Worm (Caenorhabditis elegans): ENCODE results near the gene F38H4.5.
A peak's percentile ranks its signal among the peaks of the same experiment; 100 is the strongest.

The F38H4.5 gene

DNA sequence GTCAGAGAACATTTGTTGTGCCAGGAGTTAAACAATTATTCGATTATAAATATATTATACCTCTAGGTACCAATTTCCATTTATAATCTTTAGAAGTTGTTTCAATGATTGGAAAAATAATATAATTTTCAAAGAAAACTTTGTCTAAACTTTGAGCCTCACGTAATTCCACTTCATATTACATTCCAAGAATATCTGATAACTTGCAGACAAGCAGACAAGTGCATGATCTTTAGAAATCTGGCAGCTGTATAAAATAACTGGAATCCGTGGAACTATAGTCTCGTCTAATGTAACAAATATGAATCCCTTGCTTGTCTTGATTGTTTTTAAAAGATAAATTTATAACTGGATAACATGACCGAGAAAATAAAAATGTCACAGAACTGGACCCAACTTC lies 40.6 kb downstream of the F38H4.5 start:
- TF ChIP-seq sma-9 (GFP tag; optimal IDR thresholded peaks at IDR 0.05) (no peak), sma-9 (tag; optimal IDR thresholded peaks at IDR 0.05) (no peak), nhr-21 (tag; optimal IDR thresholded peaks at IDR 0.05) (no peak), F13H6.1 (tag; optimal IDR thresholded peaks at IDR 0.05) (no peak), mbf-1 (tag; optimal IDR thresholded peaks at IDR 0.05) (no peak), lin-13 (GFP tag; optimal IDR thresholded peaks at IDR 0.05) (no peak), ztf-4 (tag; optimal IDR thresholded peaks at IDR 0.05) (no peak), nhr-237 (tag; optimal IDR thresholded peaks at IDR 0.05) (no peak), mdl-1 (tag; optimal IDR thresholded peaks at IDR 0.05) (no peak), crh-2 (tag; optimal IDR thresholded peaks at IDR 0.05) (no peak), blmp-1 (tag; optimal IDR thresholded peaks at IDR 0.05; ENCODE audit: insufficient read depth) (no peak), nhr-25 (tag; optimal IDR thresholded peaks at IDR 0.05) (no peak)

DNA sequence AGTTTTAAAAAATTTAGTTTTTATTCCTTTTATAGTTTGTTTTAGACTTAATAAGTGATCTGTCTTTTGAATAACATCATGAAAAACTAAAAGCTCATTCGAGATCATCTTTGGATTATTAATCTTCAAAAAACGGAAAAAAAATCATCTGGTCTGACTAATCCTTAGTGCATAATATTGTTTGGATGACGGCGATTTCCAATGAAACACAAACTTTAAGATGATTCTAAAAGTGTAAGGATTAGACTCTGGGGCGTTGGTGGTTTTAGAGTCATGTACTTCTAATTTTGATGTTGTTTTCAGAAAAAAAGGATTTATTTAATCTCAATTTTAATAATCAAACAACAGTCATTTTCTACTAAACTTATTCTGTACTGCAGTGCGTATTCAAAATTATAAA lies 41.4 kb downstream of the F38H4.5 start:
- TF ChIP-seq R02D3.7 (tag; optimal IDR thresholded peaks at IDR 0.05) (no peak), sem-4 (tag; optimal IDR thresholded peaks at IDR 0.05) (no peak), ama-1 (optimal IDR thresholded peaks at IDR 0.05) (no peak), egl-27 (tag; optimal IDR thresholded peaks at IDR 0.05) (no peak), ztf-4 (tag; optimal IDR thresholded peaks at IDR 0.05) (no peak), ztf-11 (tag; optimal IDR thresholded peaks at IDR 0.05) (no peak), blmp-1 (tag; optimal IDR thresholded peaks at IDR 0.05; ENCODE audit: insufficient read depth) (no peak), nhr-237 (tag; optimal IDR thresholded peaks at IDR 0.05) (no peak), C34F6.9 (tag; optimal IDR thresholded peaks at IDR 0.05) (no peak), snpc-4 (tag; optimal IDR thresholded peaks at IDR 0.05) (no peak), nhr-10 (tag; optimal IDR thresholded peaks at IDR 0.05) (no peak), F13H6.1 (tag; optimal IDR thresholded peaks at IDR 0.05) (no peak), nhr-12 (tag; optimal IDR thresholded peaks at IDR 0.05) (no peak), aly-2 (tag; optimal IDR thresholded peaks at IDR 0.05) (no peak), lin-39 (tag; optimal IDR thresholded peaks at IDR 0.05) (no peak), gmeb-1 (tag; optimal IDR thresholded peaks at IDR 0.05) (no peak), ztf-1 (GFP tag; conservative IDR thresholded peaks at IDR 0.05) (no peak)

DNA sequence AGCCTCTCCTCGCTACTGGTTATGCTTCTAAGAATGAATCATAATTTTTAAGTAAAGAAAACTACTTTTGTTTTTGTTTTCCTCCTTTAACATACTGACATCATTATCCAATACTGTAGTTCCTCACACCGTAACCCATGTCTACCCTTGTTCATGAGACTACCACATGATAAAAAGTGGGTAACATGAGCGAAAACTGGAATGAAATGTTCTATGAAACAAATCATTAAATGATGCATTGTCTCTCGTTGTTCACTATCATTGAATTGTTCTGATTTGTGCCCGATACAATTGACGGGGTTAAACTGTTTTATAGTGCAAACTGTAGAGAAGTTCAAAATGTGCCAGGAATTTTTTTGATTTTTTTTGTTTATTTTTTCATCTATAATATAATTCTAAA lies 45.7 kb downstream of the F38H4.5 start:
- TF ChIP-seq lin-13 (GFP tag; optimal IDR thresholded peaks at IDR 0.05): no peak
- no peak for TF ChIP-seq mbf-1 (tag; optimal IDR thresholded peaks at IDR 0.05)
- peak; percentile 16 for TF ChIP-seq blmp-1 (tag; optimal IDR thresholded peaks at IDR 0.05; ENCODE audit: insufficient read depth)
- TF ChIP-seq nhr-21 (tag; optimal IDR thresholded peaks at IDR 0.05): peak; percentile 84
- no peak for TF ChIP-seq nhr-11 (tag; optimal IDR thresholded peaks at IDR 0.05)
- TF ChIP-seq lsy-2 (tag; optimal IDR thresholded peaks at IDR 0.05): peak in 1 of 2 experiments; percentile 58
- peak; percentile 73 for TF ChIP-seq nhr-25 (tag; optimal IDR thresholded peaks at IDR 0.05)
- peak; percentile 79 for TF ChIP-seq sma-9 (GFP tag; optimal IDR thresholded peaks at IDR 0.05)
- no peak for TF ChIP-seq sma-9 (tag; optimal IDR thresholded peaks at IDR 0.05)
- TF ChIP-seq lin-39 (tag; optimal IDR thresholded peaks at IDR 0.05): no peak
- no peak for TF ChIP-seq elt-3 (tag; optimal IDR thresholded peaks at IDR 0.05)
- no peak for TF ChIP-seq aly-2 (tag; optimal IDR thresholded peaks at IDR 0.05)
- no peak for TF ChIP-seq ztf-1 (GFP tag; conservative IDR thresholded peaks at IDR 0.05)
- TF ChIP-seq fos-1 (tag; optimal IDR thresholded peaks at IDR 0.05): peak; percentile 72

DNA sequence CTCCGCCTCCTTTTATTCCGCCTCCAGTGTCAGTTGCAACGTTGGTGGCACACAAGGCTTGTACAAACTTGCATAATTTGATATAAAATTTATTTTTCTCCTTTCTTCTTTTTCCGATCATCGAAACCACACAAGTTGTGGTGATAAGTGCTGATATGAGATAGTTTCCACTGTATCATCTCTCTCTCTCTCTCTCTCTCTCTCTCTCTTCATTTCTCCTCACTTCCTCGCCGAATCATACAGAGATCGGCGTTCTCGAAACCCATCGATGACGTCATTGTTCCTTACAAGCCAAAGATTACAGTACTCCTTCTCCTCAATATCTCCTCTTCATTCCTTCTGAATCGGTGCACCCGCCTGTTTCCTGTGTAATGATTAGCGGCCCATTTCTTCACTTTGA lies 47.4 kb downstream of the F38H4.5 start, which contains the start of gene nhr-43:
nhr-43 (plus strand) TSS at position 233 of the 400 bp plus-strand sequence.
- TF ChIP-seq mbf-1 (tag; optimal IDR thresholded peaks at IDR 0.05): no peak
- peak; percentile 69 for TF ChIP-seq nhr-21 (tag; optimal IDR thresholded peaks at IDR 0.05)
- TF ChIP-seq fos-1 (tag; optimal IDR thresholded peaks at IDR 0.05): peak; percentile 21
- no peak for TF ChIP-seq nhr-77 (tag; optimal IDR thresholded peaks at IDR 0.05)
- no peak for TF ChIP-seq nhr-129 (tag; optimal IDR thresholded peaks at IDR 0.05)
- TF ChIP-seq unc-62 (GFP tag; optimal IDR thresholded peaks at IDR 0.05): no peak
- TF ChIP-seq sma-9 (GFP tag; optimal IDR thresholded peaks at IDR 0.05): peak; percentile 76
- no peak for TF ChIP-seq sma-9 (tag; optimal IDR thresholded peaks at IDR 0.05)
- peak in 1 of 2 experiments; percentile 21 for TF ChIP-seq lsy-2 (tag; optimal IDR thresholded peaks at IDR 0.05)
- TF ChIP-seq blmp-1 (tag; optimal IDR thresholded peaks at IDR 0.05; ENCODE audit: insufficient read depth): peak; percentile 20
- TF ChIP-seq sma-3 (GFP tag; optimal IDR thresholded peaks at IDR 0.05): peak; percentile 71
- TF ChIP-seq nhr-237 (tag; optimal IDR thresholded peaks at IDR 0.05): no peak
- TF ChIP-seq ceh-16 (tag; optimal IDR thresholded peaks at IDR 0.05): no peak
- peak; percentile 38 for TF ChIP-seq nhr-25 (tag; optimal IDR thresholded peaks at IDR 0.05)
- TF ChIP-seq egl-27 (tag; optimal IDR thresholded peaks at IDR 0.05): peak; percentile 31
- TF ChIP-seq dmd-4 (tag; optimal IDR thresholded peaks at IDR 0.05): no peak
- TF ChIP-seq skn-1 (tag; optimal IDR thresholded peaks at IDR 0.05): no peak
- no peak for TF ChIP-seq peb-1 (tag; optimal IDR thresholded peaks at IDR 0.05)
- no peak for TF ChIP-seq ceh-82 (tag; optimal IDR thresholded peaks at IDR 0.05)
- TF ChIP-seq ZK546.5 (tag; optimal IDR thresholded peaks at IDR 0.05): no peak
- peak; percentile 36 for TF ChIP-seq sem-4 (tag; optimal IDR thresholded peaks at IDR 0.05)

Measured in whole organism, L2 larva.